Worm (Caenorhabditis elegans): ENCODE measurements around the gene popl-7.

popl-7 gene

DNA sequence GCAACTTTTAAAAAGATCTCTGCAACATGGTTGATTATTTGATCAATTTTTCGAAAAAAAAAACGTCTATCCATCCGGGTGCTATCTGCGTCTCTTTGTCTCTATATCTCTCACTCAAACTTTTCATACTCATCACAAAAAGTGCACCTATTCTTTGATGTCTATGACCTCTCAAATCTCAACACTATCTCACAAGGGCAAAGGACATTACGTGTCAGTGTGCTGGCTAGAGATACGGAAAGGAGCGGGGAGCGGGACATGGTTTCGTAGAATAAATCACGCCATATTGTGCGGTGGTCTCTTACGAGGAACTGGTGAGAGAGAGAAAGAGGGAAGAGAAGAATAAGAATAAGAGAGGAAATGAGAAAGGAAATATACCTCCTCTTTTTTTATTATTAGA is 48.1 kb upstream of the popl-7 start (continued):
- TF ChIP-seq unc-62 (GFP tag; optimal IDR thresholded peaks at IDR 0.05 in 1 of 2) (no peak), unc-62 (tag; optimal IDR thresholded peaks at IDR 0.05) (no peak), gei-8 (GFP tag; optimal IDR thresholded peaks at IDR 0.05) (no peak), dpl-1 (GFP tag; optimal IDR thresholded peaks at IDR 0.05) (peak; percentile 36), Y48G9A.11 (GFP tag; IDR thresholded peaks at IDR 0.05) (no peak), ztf-11 (tag; optimal IDR thresholded peaks at IDR 0.05) (no peak), snpc-4 (tag; optimal IDR thresholded peaks at IDR 0.05) (no peak), fkh-10 (GFP tag; optimal IDR thresholded peaks at IDR 0.05) (peak; percentile 7), F26F4.8 (GFP tag; conservative IDR thresholded peaks at IDR 0.05) (no peak), pqm-1 (tag; optimal IDR thresholded peaks at IDR 0.05) (peak; percentile 22), zip-11 (GFP tag; IDR thresholded peaks at IDR 0.05) (no peak), mep-1 (tag; optimal IDR thresholded peaks at IDR 0.05) (peak; percentile 90), ctbp-1 (GFP tag; IDR thresholded peaks at IDR 0.05) (no peak), nhr-76 (tag; optimal IDR thresholded peaks at IDR 0.05) (no peak)

DNA sequence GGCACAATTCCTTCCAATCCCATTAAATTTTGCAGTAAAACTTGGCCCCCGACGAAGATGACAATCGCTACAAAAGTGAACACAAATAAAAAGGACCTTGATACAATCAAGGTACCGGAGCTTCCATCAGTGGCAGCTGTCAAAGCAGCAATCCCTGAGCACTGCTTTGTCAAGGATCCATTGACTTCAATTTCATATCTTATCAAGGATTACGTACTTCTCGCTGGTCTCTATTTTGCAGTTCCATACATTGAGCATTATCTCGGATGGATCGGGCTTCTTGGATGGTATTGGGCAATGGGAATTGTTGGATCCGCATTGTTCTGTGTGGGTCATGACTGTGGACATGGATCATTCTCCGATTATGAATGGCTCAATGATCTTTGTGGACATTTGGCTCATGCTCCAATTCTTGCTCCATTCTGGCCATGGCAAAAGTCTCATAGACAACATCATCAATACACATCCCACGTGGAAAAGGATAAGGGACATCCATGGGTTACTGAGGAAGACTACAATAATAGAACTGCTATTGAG is 46.6 kb upstream of the popl-7 start, which contains the start of gene fat-2:
TSS of gene fat-2 (plus strand) at position 51 of the 537 bp plus-strand sequence.
- TF ChIP-seq unc-62 (GFP tag; optimal IDR thresholded peaks at IDR 0.05 in 1 of 2): peak in 1 of 2 experiments; percentile 92
- TF ChIP-seq unc-62 (tag; optimal IDR thresholded peaks at IDR 0.05): no peak
- TF ChIP-seq lim-7 (GFP tag; IDR thresholded peaks at IDR 0.05): 0 out of 2 replicates have a peak, but pooled peaks have one; percentile 2
- no peak for TF ChIP-seq nhr-102 (tag; optimal IDR thresholded peaks at IDR 0.05)

DNA sequence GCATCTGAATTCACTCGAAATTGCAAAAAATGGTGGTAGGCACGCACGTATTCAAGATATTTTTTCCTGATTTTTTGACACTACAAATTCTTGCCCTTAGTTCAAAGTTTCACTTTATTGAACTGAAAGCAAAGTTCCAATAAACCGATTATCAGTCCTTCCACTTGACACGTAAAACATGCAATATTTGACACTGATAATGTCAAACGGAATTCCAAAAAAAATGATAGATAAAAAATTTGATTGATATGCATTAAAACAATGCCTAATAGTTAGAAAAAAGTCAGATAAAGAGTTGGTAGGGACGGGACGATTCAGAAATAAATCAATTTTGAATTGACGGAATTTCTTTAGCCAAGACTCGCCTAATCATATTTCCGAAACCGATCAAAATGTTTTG is 43.4 kb upstream of the popl-7 start:
- TF ChIP-seq daf-16 (GFP tag; optimal IDR thresholded peaks at IDR 0.05): no peak
- peak; percentile 72 for TF ChIP-seq daf-16 (tag; optimal IDR thresholded peaks at IDR 0.05)
- no peak for TF ChIP-seq R02D3.7 (tag; optimal IDR thresholded peaks at IDR 0.05)
- TF ChIP-seq rbr-2 (tag; optimal IDR thresholded peaks at IDR 0.05): no peak
- peak; percentile 83 for TF ChIP-seq php-3 (GFP tag; IDR thresholded peaks at IDR 0.05)
- peak; percentile 26 for TF ChIP-seq hlh-30 (tag; optimal IDR thresholded peaks at IDR 0.05; ENCODE audit: insufficient read depth)
- peak; percentile 72; the same call in 1 of the 2 replicates for TF ChIP-seq tra-1 (GFP tag; IDR thresholded peaks at IDR 0.05)
- TF ChIP-seq dve-1 (tag; optimal IDR thresholded peaks at IDR 0.05; ENCODE audit: insufficient read depth): peak; percentile 94
- no peak for TF ChIP-seq zfp-2 (tag; optimal IDR thresholded peaks at IDR 0.05)
- TF ChIP-seq nhr-76 (tag; optimal IDR thresholded peaks at IDR 0.05): no peak
- no peak for TF ChIP-seq zip-2 (tag; optimal IDR thresholded peaks at IDR 0.05)
- peak in 1 of 2 experiments; percentile 39 for TF ChIP-seq lsy-2 (tag; optimal IDR thresholded peaks at IDR 0.05)
- TF ChIP-seq D1046.2 (GFP tag; IDR thresholded peaks at IDR 0.05): no peak
- peak; percentile 35 for TF ChIP-seq T20F7.1 (GFP tag; optimal IDR thresholded peaks at IDR 0.05)
- peak; percentile 96 for TF ChIP-seq pqm-1 (tag; optimal IDR thresholded peaks at IDR 0.05)
- TF ChIP-seq lin-1 (GFP tag; IDR thresholded peaks at IDR 0.05): peak; percentile 60; the same call in 1 of the 2 replicates
- TF ChIP-seq dmd-6 (GFP tag; IDR thresholded peaks at IDR 0.05): peak; percentile 97
- TF ChIP-seq hlh-11 (tag; optimal IDR thresholded peaks at IDR 0.05): peak; percentile 61
- TF ChIP-seq nhr-48 (tag; optimal IDR thresholded peaks at IDR 0.05): peak; percentile 67
- TF ChIP-seq Y105C5A.15 (GFP tag; IDR thresholded peaks at IDR 0.05): no peak
- no peak for TF ChIP-seq mdt-29 (GFP tag; IDR thresholded peaks at IDR 0.05)
- no peak for TF ChIP-seq madf-5 (GFP tag; IDR thresholded peaks at IDR 0.05)
- TF ChIP-seq snpc-1.2 (GFP tag; IDR thresholded peaks at IDR 0.05): no peak
- peak in 1 of 2 experiments; percentile 56 for TF ChIP-seq unc-62 (GFP tag; optimal IDR thresholded peaks at IDR 0.05 in 1 of 2)
- TF ChIP-seq unc-62 (tag; optimal IDR thresholded peaks at IDR 0.05): no peak
- no peak for TF ChIP-seq spr-3 (GFP tag; optimal IDR thresholded peaks at IDR 0.05)
- peak; percentile 24 for TF ChIP-seq aha-1 (tag)
- TF ChIP-seq zfp-3 (GFP tag; conservative IDR thresholded peaks at IDR 0.05): no peak
- TF ChIP-seq nhr-77 (tag; optimal IDR thresholded peaks at IDR 0.05): peak; percentile 91
- peak; percentile 89 for TF ChIP-seq nhr-28 (tag; optimal IDR thresholded peaks at IDR 0.05)
- peak; percentile 70 for TF ChIP-seq ceh-20 (GFP tag; IDR thresholded peaks at IDR 0.05)
